Worm (Caenorhabditis elegans) whole organism, L1 larva: ENCODE data around the gene fbxa-128.

Experiments
- aha-1 ChIP-seq: fragments of 150-350 bp; optimal IDR thresholded peaks from 2 replicates; lab custom pipeline; 2014; ENCODE audit warnings: missing biosample characterization, missing genetic modification characterization
- ama-1 ChIP-seq: fragments of 150-350 bp; optimal IDR thresholded peaks from 2 replicates; lab custom pipeline; 2014
- ceh-82 ChIP-seq, 3 experiments: fragments of 150-350 bp in 1 of 3; sonication (generic microtip) in 2 of 3; optimal IDR thresholded peaks; 2 replicates each; lab custom pipeline; 2014 to 2017; ENCODE audit warnings: missing biosample characterization in 3 of 3, missing genetic modification characterization in 3 of 3
- fkh-10 ChIP-seq: sonication (generic microtip); optimal IDR thresholded peaks from 2 replicates; lab custom pipeline; 2017; ENCODE audit warnings: missing biosample characterization, missing genetic modification reagents, missing genetic modification characterization
- nhr-76 ChIP-seq: sonication (generic microtip); optimal IDR thresholded peaks from 2 replicates; lab custom pipeline; 2017; ENCODE audit warnings: missing biosample characterization, missing genetic modification characterization
- unc-62 ChIP-seq: fragments of 150-350 bp; optimal IDR thresholded peaks from 2 replicates; lab custom pipeline; 2014; ENCODE audit warnings: missing biosample characterization, missing genetic modification reagents, missing genetic modification characterization

DNA sequence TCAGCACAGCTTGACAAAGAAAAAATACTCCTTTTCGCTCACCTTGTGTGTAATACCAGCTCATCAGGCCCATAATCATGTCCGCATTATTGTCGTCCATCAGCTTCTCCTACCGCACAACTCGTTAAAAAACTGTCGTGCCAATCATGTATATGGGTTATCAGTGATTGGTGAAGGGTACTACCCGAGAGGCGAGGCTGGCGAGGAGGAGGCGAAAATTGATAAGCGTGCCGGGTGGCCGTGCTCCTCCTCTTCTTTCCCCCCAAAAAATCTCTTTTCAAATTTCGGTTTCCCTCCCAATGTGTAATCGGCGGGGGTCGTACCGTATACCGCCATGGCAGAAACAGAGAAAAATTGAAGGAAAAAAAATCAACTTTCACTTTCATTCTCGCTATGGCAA is 49.2 kb upstream of the fbxa-128 start:
- TF ChIP-seq ceh-82 (tag; optimal IDR thresholded peaks at IDR 0.05; lab: Kevin White, UChicago), result no peak
- TF ChIP-seq aha-1 (tag; lab: Kevin White, UChicago), result no peak
- no peak for TF ChIP-seq nhr-76 (tag; lab: Kevin White, UChicago)
- no peak for TF ChIP-seq ama-1 (lab: Kevin White, UChicago)
- no peak for TF ChIP-seq unc-62 (GFP tag; lab: Kevin White, UChicago)
- no peak for TF ChIP-seq fkh-10 (GFP tag; lab: Kevin White, UChicago)
